Worm (Caenorhabditis elegans): ENCODE data around the gene T18D3.9.

- TF ChIP-seq hsf-1 (GFP tag; IDR thresholded peaks at IDR 0.05): no peak
- TF ChIP-seq nhr-90 (tag; optimal IDR thresholded peaks at IDR 0.05): no peak
- TF ChIP-seq D2030.7 (GFP tag; IDR thresholded peaks at IDR 0.05): no peak
- no peak for TF ChIP-seq pha-4 (tag; optimal IDR thresholded peaks at IDR 0.05)
- no peak for TF ChIP-seq sea-2 (GFP tag; IDR thresholded peaks at IDR 0.05)
- TF ChIP-seq tbx-9 (tag; optimal IDR thresholded peaks at IDR 0.05; ENCODE audit: borderline replicate concordance): no peak
- TF ChIP-seq nfya-1 (tag; optimal IDR thresholded peaks at IDR 0.05; ENCODE audit: borderline replicate concordance, insufficient read depth): no peak
- no peak for TF ChIP-seq Y53G8AR.9 (GFP tag; conservative IDR thresholded peaks at IDR 0.05)
These were observed 24.8 kb upstream of the T18D3.9 start for ce11 chrX:12479027-12479426.

Measured in whole organism, young adult.